Worm (Caenorhabditis elegans): ENCODE measurements around the gene dat-1.

ce11 chrIII:9236228-9236627 lies 6.5 kb upstream of the dat-1 start, which contains the start of gene T23G5.2:
- TF ChIP-seq dao-5 (tag; optimal IDR thresholded peaks at IDR 0.05) = no peak
- no peak for TF ChIP-seq him-1 (tag; optimal IDR thresholded peaks at IDR 0.05)
- TF ChIP-seq W03F9.2 (tag; optimal IDR thresholded peaks at IDR 0.05) = no peak
